Fruit fly (Drosophila melanogaster): ENCODE results near the gene Osi15.
A peak's percentile ranks its signal among the peaks of the same experiment; 100 is the strongest.

Osi15 gene

dm6 chr3R:6309676-6310075, 8.1 kb downstream of the Osi15 start, which contains the start of gene CG31560:
Gene CG31560 (plus strand): TSS chr3R:6309976.
- TF ChIP-seq CG7987 (GFP tag; optimal IDR thresholded peaks at IDR 0.05) (no peak), sisA (GFP tag; IDR thresholded peaks at IDR 0.05) (no peak), Six4 (GFP tag; optimal IDR thresholded peaks at IDR 0.05) (no peak), CG12744 (GFP tag; optimal IDR thresholded peaks at IDR 0.05) (no peak), CG16779 (GFP tag; IDR thresholded peaks at IDR 0.05) (no peak), dan (GFP tag; IDR thresholded peaks at IDR 0.05) (no peak), CG3407 (GFP tag; optimal IDR thresholded peaks at IDR 0.05) (no peak), Lpt (GFP tag; optimal IDR thresholded peaks at IDR 0.05) (no peak), ham (GFP tag; IDR thresholded peaks at IDR 0.05) (no peak), tna (GFP tag; IDR thresholded peaks at IDR 0.05; ENCODE audit: partially characterized antibody) (no peak), nerfin-1 (tag; optimal IDR thresholded peaks at IDR 0.05) (no peak), CG10267 (tag; optimal IDR thresholded peaks at IDR 0.05) (no peak), D19B (GFP tag; optimal IDR thresholded peaks at IDR 0.05) (no peak), MBD-R2 (GFP tag; IDR thresholded peaks at IDR 0.05) (no peak), CG1529 (GFP tag; optimal IDR thresholded peaks at IDR 0.05) (no peak), ERR (GFP tag; optimal IDR thresholded peaks at IDR 0.05) (no peak), onecut (GFP tag; IDR thresholded peaks at IDR 0.05) (no peak), lab (GFP tag; optimal IDR thresholded peaks at IDR 0.05) (no peak), sc (optimal IDR thresholded peaks at IDR 0.05) (no peak), sc (GFP tag; optimal IDR thresholded peaks at IDR 0.05) (no peak), Aef1 (GFP tag; IDR thresholded peaks at IDR 0.05) (no peak)

DNA sequence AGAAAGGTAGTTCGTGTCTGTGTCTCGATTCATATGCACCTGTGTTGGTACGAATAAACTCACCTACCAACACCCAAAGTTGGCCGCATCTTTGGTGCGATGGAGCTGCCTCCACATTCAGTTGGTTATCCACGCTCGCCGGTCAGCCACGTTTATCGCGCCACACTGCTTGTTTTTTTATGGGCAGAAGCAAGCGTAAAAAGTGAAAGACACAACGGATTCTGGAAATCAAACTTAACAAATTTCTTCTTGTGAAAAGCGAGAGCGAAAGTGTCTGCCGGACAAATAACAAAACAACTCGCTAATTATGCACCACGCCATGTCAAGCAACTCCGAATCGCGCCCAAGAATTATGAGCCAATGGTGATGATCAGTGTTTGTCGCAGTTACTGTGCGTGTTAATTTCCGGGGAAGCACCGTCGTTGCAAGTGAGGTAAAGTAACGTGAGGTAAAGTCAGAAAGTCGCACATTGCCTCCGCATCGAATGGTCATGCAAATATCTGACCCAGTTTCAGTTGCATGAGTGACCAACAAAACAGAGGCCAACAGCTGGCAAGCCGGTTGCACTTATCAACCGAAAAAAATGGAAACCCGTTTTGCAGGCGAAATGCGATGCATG, 10.1 kb downstream of the Osi15 start, which contains the start of gene Osi17:
Gene Osi17 (plus strand): TSS at position 132 of the 619 bp plus-strand sequence.
- TF ChIP-seq ken (GFP tag; IDR thresholded peaks at IDR 0.05) (0 out of 3 replicates have a peak, but pooled peaks have one; percentile 26), Blimp-1 (GFP tag; optimal IDR thresholded peaks at IDR 0.05) (peak; percentile 99), ci (GFP tag; IDR thresholded peaks at IDR 0.05) (no peak), CG6272 (GFP tag; IDR thresholded peaks at IDR 0.05) (no peak), CG2199 (GFP tag; IDR thresholded peaks at IDR 0.05) (0 out of 3 replicates have a peak, but pooled peaks have one; percentile 61), Jarid2 (GFP tag; optimal IDR thresholded peaks at IDR 0.05) (peak; percentile 22), CG1792 (GFP tag; optimal IDR thresholded peaks at IDR 0.05) (no peak), vvl (GFP tag; IDR thresholded peaks at IDR 0.05) (no peak), CG11093 (GFP tag; IDR thresholded peaks at IDR 0.05) (0 out of 3 replicates have a peak, but pooled peaks have one; percentile 11)

DNA sequence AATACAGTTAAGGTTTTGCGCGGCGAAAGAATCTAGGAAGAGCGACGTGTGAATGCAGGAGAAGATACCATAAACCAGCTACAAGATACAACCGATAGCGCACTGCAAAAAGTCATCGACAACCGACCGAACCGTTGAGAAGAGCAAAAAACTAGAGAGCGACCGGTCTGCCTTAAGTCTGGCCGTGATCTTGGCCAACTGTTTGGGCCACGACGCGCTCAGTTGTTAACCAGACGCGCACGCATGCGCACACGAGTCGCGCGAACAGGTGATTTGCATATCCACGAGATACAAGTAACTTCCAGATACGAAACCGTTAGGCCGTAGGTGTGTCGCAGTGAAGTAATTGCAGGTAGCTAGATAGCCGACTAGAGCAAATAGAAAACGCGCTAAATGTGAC, 13.5 kb downstream of the Osi15 start:
- TF ChIP-seq CG4404 (GFP tag; IDR thresholded peaks at IDR 0.05): no peak
- TF ChIP-seq tll (GFP tag; optimal IDR thresholded peaks at IDR 0.05): peak in 1 of 2 experiments; percentile 22
- no peak for TF ChIP-seq Fer1 (GFP tag; optimal IDR thresholded peaks at IDR 0.05)
- no peak for TF ChIP-seq Scr (GFP tag; IDR thresholded peaks at IDR 0.05; ENCODE audit: partially characterized antibody)
- TF ChIP-seq Ada2b (GFP tag; IDR thresholded peaks at IDR 0.05): no peak
- no peak for TF ChIP-seq Usf (GFP tag; optimal IDR thresholded peaks at IDR 0.05)
- no peak for TF ChIP-seq CG14965 (GFP tag; optimal IDR thresholded peaks at IDR 0.05; ENCODE audit: borderline replicate concordance)
- TF ChIP-seq caup (GFP tag; optimal IDR thresholded peaks at IDR 0.05; ENCODE audit: severe bottlenecking): no peak
- TF ChIP-seq Rfx (GFP tag; IDR thresholded peaks at IDR 0.05): no peak
- 0 out of 2 replicates have a peak, but pooled peaks have one; percentile 24 for TF ChIP-seq Dref (GFP tag; IDR thresholded peaks at IDR 0.05)
- TF ChIP-seq ro (GFP tag; IDR thresholded peaks at IDR 0.05): no peak
- TF ChIP-seq Blimp-1 (GFP tag; optimal IDR thresholded peaks at IDR 0.05): peak; percentile 42
- TF ChIP-seq CG32532 (GFP tag; IDR thresholded peaks at IDR 0.05): no peak
- TF ChIP-seq h (optimal IDR thresholded peaks at IDR 0.05): no peak
- TF ChIP-seq fd102C (GFP tag; optimal IDR thresholded peaks at IDR 0.05): no peak
- TF ChIP-seq HLH3B (GFP tag; IDR thresholded peaks at IDR 0.05): no peak
- no peak for TF ChIP-seq CG3281 (GFP tag; optimal IDR thresholded peaks at IDR 0.05)
- TF ChIP-seq Spps (tag; optimal IDR thresholded peaks at IDR 0.05): no peak
- peak; percentile 8 for TF ChIP-seq cwo (GFP tag; optimal IDR thresholded peaks at IDR 0.05)
- no peak for TF ChIP-seq Dip3 (GFP tag; optimal IDR thresholded peaks at IDR 0.05)
- no peak for TF ChIP-seq BEAF-32 (GFP tag; optimal IDR thresholded peaks at IDR 0.05)
